Fruit fly (Drosophila melanogaster): ENCODE results near the gene CG31091.

The CG31091 gene

dm6 chr3R:25880198-25880970, 19.3 kb upstream of the CG31091 start (continued):
- TF ChIP-seq CG33557 (GFP tag; optimal IDR thresholded peaks at IDR 0.05) (peak; percentile 24), lilli (GFP tag; optimal IDR thresholded peaks at IDR 0.05) (peak; percentile 22), CG4707 (GFP tag; optimal IDR thresholded peaks at IDR 0.05) (no peak), CG16779 (GFP tag; IDR thresholded peaks at IDR 0.05) (no peak), CG9437 (GFP tag; optimal IDR thresholded peaks at IDR 0.05) (peak; percentile 47), CG11398 (GFP tag; optimal IDR thresholded peaks at IDR 0.05) (no peak), Hmx (GFP tag; optimal IDR thresholded peaks at IDR 0.05) (no peak), pnt (GFP tag; optimal IDR thresholded peaks at IDR 0.05) (peak; percentile 1), pfk (GFP tag; optimal IDR thresholded peaks at IDR 0.05) (no peak), wek (GFP tag; optimal IDR thresholded peaks at IDR 0.05) (no peak), CG13894 (tag; optimal IDR thresholded peaks at IDR 0.05) (peak; percentile 27), CG12219 (GFP tag; optimal IDR thresholded peaks at IDR 0.05) (no peak), Sin3A (optimal IDR thresholded peaks at IDR 0.05) (no peak), CG9215 (GFP tag; IDR thresholded peaks at IDR 0.05) (no peak), H15 (GFP tag; IDR thresholded peaks at IDR 0.05) (peak; percentile 37; the same call in 1 of the 3 replicates), CG18476 (GFP tag; optimal IDR thresholded peaks at IDR 0.05) (peak; percentile 4), Usf (GFP tag; optimal IDR thresholded peaks at IDR 0.05) (peak; percentile 4), so (GFP tag; IDR thresholded peaks at IDR 0.05) (no peak), chinmo (GFP tag; IDR thresholded peaks at IDR 0.05; ENCODE audit: partially characterized antibody) (0 out of 4 replicates have a peak, but pooled peaks have one; percentile 35), tna (GFP tag; IDR thresholded peaks at IDR 0.05; ENCODE audit: partially characterized antibody) (no peak), CG15514 (GFP tag; optimal IDR thresholded peaks at IDR 0.05) (peak; percentile 10), ems (GFP tag; optimal IDR thresholded peaks at IDR 0.05) (no peak), CG7839 (tag; optimal IDR thresholded peaks at IDR 0.05) (peak; percentile 59), CG1832 (GFP tag; optimal IDR thresholded peaks at IDR 0.05) (no peak), dm (GFP tag; optimal IDR thresholded peaks at IDR 0.05) (peak; percentile 33), esg (GFP tag; conservative IDR thresholded peaks at IDR 0.05) (0 out of 2 replicates have a peak, but pooled peaks have one; percentile 20), CG11560 (tag; IDR thresholded peaks at IDR 0.05) (no peak), peb (GFP tag; IDR thresholded peaks at IDR 0.05) (0 out of 2 replicates have a peak, but pooled peaks have one; percentile 19), CG2120 (GFP tag; optimal IDR thresholded peaks at IDR 0.05) (peak; percentile 51), br (optimal IDR thresholded peaks at IDR 0.05) (no peak), CG16863 (GFP tag; optimal IDR thresholded peaks at IDR 0.05) (peak; percentile 14), Hmr (GFP tag; optimal IDR thresholded peaks at IDR 0.05) (peak; percentile 66), CG7372 (GFP tag; IDR thresholded peaks at IDR 0.05) (no peak), CG3065 (GFP tag; optimal IDR thresholded peaks at IDR 0.05) (no peak), h (optimal IDR thresholded peaks at IDR 0.05) (no peak), Optix (GFP tag; IDR thresholded peaks at IDR 0.05) (no peak), jigr1 (GFP tag; IDR thresholded peaks at IDR 0.05) (no peak), HLH4C (GFP tag; IDR thresholded peaks at IDR 0.05; ENCODE audit: partially characterized antibody) (no peak), bowl (GFP tag; IDR thresholded peaks at IDR 0.05) (no peak), dmrt11E (tag; optimal IDR thresholded peaks at IDR 0.05) (peak; percentile 77), p53 (GFP tag; optimal IDR thresholded peaks at IDR 0.05) (no peak), pan (optimal IDR thresholded peaks at IDR 0.05) (no peak), pan (GFP tag; optimal IDR thresholded peaks at IDR 0.05 in 1 of 2, IDR thresholded peaks at IDR 0.05 in 1 of 2) (no peak), CG30431 (GFP tag; optimal IDR thresholded peaks at IDR 0.05) (peak; percentile 11), CG14441 (GFP tag; IDR thresholded peaks at IDR 0.05) (no peak), CG15479 (GFP tag; optimal IDR thresholded peaks at IDR 0.05) (no peak), PHDP (tag; optimal IDR thresholded peaks at IDR 0.05) (peak; percentile 49), CG12236 (GFP tag; optimal IDR thresholded peaks at IDR 0.05) (no peak), CG6654 (GFP tag; optimal IDR thresholded peaks at IDR 0.05) (peak; percentile 25), slou (GFP tag; optimal IDR thresholded peaks at IDR 0.05) (no peak), CG10274 (GFP tag; optimal IDR thresholded peaks at IDR 0.05) (no peak)
